Worm (Caenorhabditis elegans): Measurements from ENCODE around the gene W04D12.1.

W04D12.1 gene

ce11 chrIII:5845483-5845882, 8.8 kb downstream of the W04D12.1 start:
- no peak for TF ChIP-seq unc-62 (GFP tag; optimal IDR thresholded peaks at IDR 0.05)

- no peak for TF ChIP-seq unc-62 (GFP tag; optimal IDR thresholded peaks at IDR 0.05)
Observed at ce11 chrIII:5846412-5846811, 9.7 kb downstream of the W04D12.1 start.

ce11 chrIII:5853240-5853639, 16.5 kb downstream of the W04D12.1 start, which contains the start of gene ddx-23:
Gene ddx-23, minus strand, starts transcription at chrIII:5853269.
- TF ChIP-seq unc-62 (GFP tag; optimal IDR thresholded peaks at IDR 0.05) = no peak

- TF ChIP-seq unc-62 (GFP tag; optimal IDR thresholded peaks at IDR 0.05) = no peak
Observed at ce11 chrIII:5855637-5856179, 19.0 kb downstream of the W04D12.1 start, which contains the start of the genes cct-6 and alh-9. Gene cct-6, minus strand, starts transcription at chrIII:5855687. Gene alh-9, plus strand, starts transcription at chrIII:5856018.

- TF ChIP-seq unc-62 (GFP tag; optimal IDR thresholded peaks at IDR 0.05) = no peak
Observed at ce11 chrIII:5859008-5859407, 22.3 kb downstream of the W04D12.1 start, which contains the start of gene dpf-4. Gene dpf-4, plus strand, starts transcription at chrIII:5859308.

- no peak for TF ChIP-seq unc-62 (GFP tag; optimal IDR thresholded peaks at IDR 0.05)
Observed at ce11 chrIII:5863774-5864173, 27.0 kb downstream of the W04D12.1 start, which contains the start of gene dnpp-1. Gene dnpp-1, minus strand, starts transcription at chrIII:5863803.

ce11 chrIII:5864270-5864669, 27.5 kb downstream of the W04D12.1 start, which contains the start of gene rabn-5:
Gene rabn-5, plus strand, starts transcription at chrIII:5864553.
- TF ChIP-seq unc-62 (GFP tag; optimal IDR thresholded peaks at IDR 0.05) = no peak

ce11 chrIII:5868401-5868800, 31.7 kb downstream of the W04D12.1 start, which contains the start of gene eng-1:
Gene eng-1, minus strand, starts transcription at chrIII:5868501.
- TF ChIP-seq unc-62 (GFP tag; optimal IDR thresholded peaks at IDR 0.05) = no peak

ce11 chrIII:5869429-5869828, 32.7 kb downstream of the W04D12.1 start, which contains the start of gene F01F1.15:
Gene F01F1.15, minus strand, starts transcription at chrIII:5869529.
- no peak for TF ChIP-seq unc-62 (GFP tag; optimal IDR thresholded peaks at IDR 0.05)

ce11 chrIII:5871760-5872159, 35.0 kb downstream of the W04D12.1 start, which contains the start of the genes F01F1.11 and F01F1.3:
Gene F01F1.11, minus strand, starts transcription at chrIII:5871877.
Gene F01F1.3, plus strand, starts transcription at chrIII:5871938.
- no peak for TF ChIP-seq unc-62 (GFP tag; optimal IDR thresholded peaks at IDR 0.05)

- TF ChIP-seq unc-62 (GFP tag; optimal IDR thresholded peaks at IDR 0.05) = no peak
Observed at ce11 chrIII:5872288-5872687, 35.6 kb downstream of the W04D12.1 start.

ce11 chrIII:5874263-5874662, 37.5 kb downstream of the W04D12.1 start:
- TF ChIP-seq unc-62 (GFP tag; optimal IDR thresholded peaks at IDR 0.05) = no peak

- TF ChIP-seq unc-62 (GFP tag; optimal IDR thresholded peaks at IDR 0.05) = no peak
Observed at ce11 chrIII:5874664-5875417, 38.1 kb downstream of the W04D12.1 start.

- no peak for TF ChIP-seq unc-62 (GFP tag; optimal IDR thresholded peaks at IDR 0.05)
Observed at ce11 chrIII:5875418-5875702, 38.6 kb downstream of the W04D12.1 start.

ce11 chrIII:5875705-5876104, 39.0 kb downstream of the W04D12.1 start:
- TF ChIP-seq unc-62 (GFP tag; optimal IDR thresholded peaks at IDR 0.05) = no peak

ce11 chrIII:5876140-5876675, 39.5 kb downstream of the W04D12.1 start, which contains the start of gene aldo-2:
Gene aldo-2, minus strand, starts transcription at chrIII:5876625.
- no peak for TF ChIP-seq unc-62 (GFP tag; optimal IDR thresholded peaks at IDR 0.05)
